Worm (Caenorhabditis elegans): ENCODE data around the gene F54D1.1.

Gene F54D1.1

DNA sequence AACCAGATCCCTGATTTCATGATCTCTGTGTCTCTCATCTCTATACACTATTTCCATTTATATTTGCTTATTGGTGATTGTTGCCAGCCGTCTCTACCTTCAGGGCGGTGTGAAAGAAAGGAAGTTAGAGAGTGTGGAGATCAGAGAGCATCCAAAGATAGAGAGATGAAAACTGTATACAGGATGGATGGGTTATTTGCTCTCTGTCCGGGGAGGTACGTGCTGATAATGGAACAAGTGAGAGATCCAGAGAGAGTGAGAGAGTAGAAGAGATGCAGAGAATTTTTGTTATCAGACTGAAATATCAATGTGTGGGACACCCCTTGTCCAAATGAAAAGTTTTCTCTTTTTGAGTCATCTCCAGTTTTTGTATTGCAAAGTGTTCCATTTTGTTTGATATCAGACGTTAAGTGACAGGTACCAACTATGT, 22.5 kb downstream of the F54D1.1 start:
- TF ChIP-seq ceh-58 (GFP tag; IDR thresholded peaks at IDR 0.05) (no peak), Y53G8AR.9 (GFP tag; conservative IDR thresholded peaks at IDR 0.05) (no peak), nhr-90 (tag; optimal IDR thresholded peaks at IDR 0.05) (peak; percentile 50), attf-3 (GFP tag; conservative IDR thresholded peaks at IDR 0.05) (no peak), unc-62 (GFP tag; optimal IDR thresholded peaks at IDR 0.05) (peak; percentile 52), cebp-1 (GFP tag; IDR thresholded peaks at IDR 0.05) (0 out of 2 replicates have a peak, but pooled peaks have one; percentile 27), cebp-1 (tag; optimal IDR thresholded peaks at IDR 0.05) (no peak), lin-26 (GFP tag; IDR thresholded peaks at IDR 0.05) (no peak), efl-1 (GFP tag; optimal IDR thresholded peaks at IDR 0.05) (no peak), unc-130 (GFP tag; optimal IDR thresholded peaks at IDR 0.05) (no peak), egl-44 (GFP tag; IDR thresholded peaks at IDR 0.05) (0 out of 2 replicates have a peak, but pooled peaks have one; percentile 20), nhr-80 (tag; optimal IDR thresholded peaks at IDR 0.05) (peak; percentile 98), lsl-1 (GFP tag; optimal IDR thresholded peaks at IDR 0.05) (no peak), ets-4 (GFP tag; optimal IDR thresholded peaks at IDR 0.05) (peak; percentile 52), dox-1 (GFP tag; IDR thresholded peaks at IDR 0.05) (no peak; the same call in 1 of the 2 replicates), rec-8 (tag; optimal IDR thresholded peaks at IDR 0.05) (no peak), madf-8 (GFP tag; conservative IDR thresholded peaks at IDR 0.05) (no peak), nhr-120 (GFP tag; IDR thresholded peaks at IDR 0.05) (no peak), somi-1 (GFP tag; optimal IDR thresholded peaks at IDR 0.05) (no peak), ztf-22 (GFP tag; optimal IDR thresholded peaks at IDR 0.05) (peak; percentile 62), cebp-2 (GFP tag; IDR thresholded peaks at IDR 0.05) (no peak), B0035.1 (tag; optimal IDR thresholded peaks at IDR 0.05) (no peak), ceh-100 (GFP tag; IDR thresholded peaks at IDR 0.05) (no peak), Y53F4B.3 (GFP tag; IDR thresholded peaks at IDR 0.05) (no peak), nhr-27 (tag; optimal IDR thresholded peaks at IDR 0.05) (no peak), lag-1 (GFP tag; IDR thresholded peaks at IDR 0.05) (no peak), hrde-1 (tag; optimal IDR thresholded peaks at IDR 0.05; ENCODE audit: borderline replicate concordance) (no peak), F57A8.1 (GFP tag; optimal IDR thresholded peaks at IDR 0.05) (no peak), bed-2 (GFP tag; IDR thresholded peaks at IDR 0.05) (no peak), lsy-27 (tag; optimal IDR thresholded peaks at IDR 0.05; ENCODE audit: borderline replicate concordance, insufficient read depth) (no peak), ztf-3 (GFP tag; optimal IDR thresholded peaks at IDR 0.05) (no peak), hmg-1.2 (GFP tag; IDR thresholded peaks at IDR 0.05) (peak; percentile 50), chd-7 (tag; optimal IDR thresholded peaks at IDR 0.05) (no peak), akir-1 (GFP tag; optimal IDR thresholded peaks at IDR 0.05) (no peak), let-526 (GFP tag; IDR thresholded peaks at IDR 0.05) (no peak)

- TF ChIP-seq Y53F4B.3 (GFP tag; IDR thresholded peaks at IDR 0.05) (no peak), cebp-1 (GFP tag; IDR thresholded peaks at IDR 0.05) (peak; percentile 51; the same call in 1 of the 2 replicates), cebp-1 (tag; optimal IDR thresholded peaks at IDR 0.05) (peak; percentile 69)
These were observed 23.6 kb downstream of the F54D1.1 start for ce11 chrIV:11285239-11285638.

DNA sequence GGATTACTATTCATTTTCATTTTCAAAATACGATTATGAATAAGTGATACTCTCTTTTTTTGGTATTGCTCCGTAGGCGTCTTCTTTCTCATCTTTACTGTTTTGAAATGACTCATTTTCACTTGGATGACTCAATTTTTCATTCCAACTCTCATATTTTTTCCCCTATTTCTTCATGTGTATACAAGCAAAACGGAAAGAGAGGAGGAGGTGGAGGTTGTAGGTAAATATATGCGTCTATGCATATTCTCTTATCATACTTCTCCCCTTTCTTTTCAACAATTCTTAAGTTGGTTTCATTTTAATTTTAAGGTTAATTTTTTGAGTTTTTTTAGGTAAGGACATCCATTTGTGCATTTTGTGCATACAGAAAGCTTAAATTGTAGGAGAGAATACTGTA, 24.5 kb downstream of the F54D1.1 start:
- TF ChIP-seq madf-8 (GFP tag; conservative IDR thresholded peaks at IDR 0.05) (no peak), Y95B8A.8 (GFP tag; IDR thresholded peaks at IDR 0.05) (no peak), egl-18 (GFP tag; IDR thresholded peaks at IDR 0.05) (no peak)
